Worm (Caenorhabditis elegans): ENCODE data around the gene C45B2.1.

Gene C45B2.1

DNA sequence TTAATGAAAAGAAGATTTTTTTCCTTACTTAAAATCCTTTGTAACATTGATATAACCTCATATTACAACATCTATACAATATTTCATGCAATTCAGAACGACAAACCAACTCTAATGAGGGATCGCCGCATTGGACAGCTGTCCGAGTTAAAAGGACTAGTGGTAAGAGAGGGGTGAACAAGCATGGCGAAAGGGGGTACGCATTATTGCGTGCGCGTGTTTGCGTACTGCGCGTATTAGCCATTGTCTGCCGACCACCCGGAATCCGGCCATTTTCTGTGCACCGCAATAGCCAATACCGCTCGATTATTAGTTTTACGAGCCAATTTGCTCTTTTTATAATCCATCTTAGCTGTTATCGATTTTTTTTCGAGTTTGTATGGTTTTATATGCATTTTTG is 11.6 kb downstream of the C45B2.1 start, which contains the start of gene C15H9.4:
Gene C15H9.4 (plus strand): TSS at position 93 of the 400 bp plus-strand sequence.
- TF ChIP-seq ZK546.5 (tag; optimal IDR thresholded peaks at IDR 0.05): no peak
- no peak for TF ChIP-seq aly-2 (tag; optimal IDR thresholded peaks at IDR 0.05)
- no peak for TF ChIP-seq ama-1 (optimal IDR thresholded peaks at IDR 0.05)
- no peak for TF ChIP-seq peb-1 (tag; optimal IDR thresholded peaks at IDR 0.05)
- TF ChIP-seq nhr-6 (tag; optimal IDR thresholded peaks at IDR 0.05): no peak
- TF ChIP-seq nhr-25 (tag; optimal IDR thresholded peaks at IDR 0.05): no peak
- TF ChIP-seq nhr-77 (tag; optimal IDR thresholded peaks at IDR 0.05): no peak
- TF ChIP-seq mbf-1 (tag; optimal IDR thresholded peaks at IDR 0.05): no peak
- TF ChIP-seq nhr-237 (tag; optimal IDR thresholded peaks at IDR 0.05): no peak
- peak in 1 of 2 experiments; percentile 16 for TF ChIP-seq mdl-1 (tag; optimal IDR thresholded peaks at IDR 0.05)
- no peak for TF ChIP-seq R02D3.7 (tag; optimal IDR thresholded peaks at IDR 0.05)
- no peak for TF ChIP-seq elt-1 (tag; optimal IDR thresholded peaks at IDR 0.05)
- no peak for TF ChIP-seq dmd-4 (tag; optimal IDR thresholded peaks at IDR 0.05)
- no peak for TF ChIP-seq nhr-12 (tag; optimal IDR thresholded peaks at IDR 0.05)
- TF ChIP-seq C34F6.9 (tag; optimal IDR thresholded peaks at IDR 0.05): peak; percentile 56
- peak; percentile 1 for TF ChIP-seq lin-11 (tag; optimal IDR thresholded peaks at IDR 0.05)
- TF ChIP-seq sma-3 (GFP tag; optimal IDR thresholded peaks at IDR 0.05): peak; percentile 3
- TF ChIP-seq blmp-1 (tag; optimal IDR thresholded peaks at IDR 0.05; ENCODE audit: insufficient read depth): no peak
- TF ChIP-seq ztf-4 (tag; optimal IDR thresholded peaks at IDR 0.05): no peak
- TF ChIP-seq elt-3 (tag; optimal IDR thresholded peaks at IDR 0.05): no peak
- no peak for TF ChIP-seq ceh-16 (tag; optimal IDR thresholded peaks at IDR 0.05)
- TF ChIP-seq nhr-10 (tag; optimal IDR thresholded peaks at IDR 0.05): no peak
- TF ChIP-seq sma-9 (GFP tag; optimal IDR thresholded peaks at IDR 0.05): peak; percentile 45
- TF ChIP-seq sma-9 (tag; optimal IDR thresholded peaks at IDR 0.05): no peak
- no peak for TF ChIP-seq fos-1 (tag; optimal IDR thresholded peaks at IDR 0.05)
- TF ChIP-seq unc-39 (tag; optimal IDR thresholded peaks at IDR 0.05): no peak
- TF ChIP-seq skn-1 (tag; optimal IDR thresholded peaks at IDR 0.05): no peak
- no peak for TF ChIP-seq nhr-23 (tag; optimal IDR thresholded peaks at IDR 0.05)
- TF ChIP-seq gmeb-1 (tag; optimal IDR thresholded peaks at IDR 0.05): no peak
- TF ChIP-seq snpc-4 (tag; optimal IDR thresholded peaks at IDR 0.05): no peak
- TF ChIP-seq zag-1 (tag; optimal IDR thresholded peaks at IDR 0.05): no peak
- peak; percentile 3 for TF ChIP-seq mab-5 (tag; optimal IDR thresholded peaks at IDR 0.05)
- TF ChIP-seq ztf-1 (GFP tag; conservative IDR thresholded peaks at IDR 0.05): no peak
- peak; percentile 60 for TF ChIP-seq unc-55 (GFP tag; optimal IDR thresholded peaks at IDR 0.05)
- no peak for TF ChIP-seq lin-39 (tag; optimal IDR thresholded peaks at IDR 0.05)
- no peak for TF ChIP-seq ceh-82 (tag; optimal IDR thresholded peaks at IDR 0.05)
- no peak for TF ChIP-seq sem-4 (tag; optimal IDR thresholded peaks at IDR 0.05)
- no peak for TF ChIP-seq unc-62 (GFP tag; optimal IDR thresholded peaks at IDR 0.05)
- peak; percentile 27 for TF ChIP-seq lin-13 (GFP tag; optimal IDR thresholded peaks at IDR 0.05)
- peak in 1 of 2 experiments; percentile 31 for TF ChIP-seq lsy-2 (tag; optimal IDR thresholded peaks at IDR 0.05)
- no peak for TF ChIP-seq crh-2 (tag; optimal IDR thresholded peaks at IDR 0.05)
- TF ChIP-seq Y55F3AM.14 (GFP tag; optimal IDR thresholded peaks at IDR 0.05): no peak
- peak; percentile 19 for TF ChIP-seq nhr-129 (tag; optimal IDR thresholded peaks at IDR 0.05)
- no peak for TF ChIP-seq alr-1 (tag; optimal IDR thresholded peaks at IDR 0.05)
- no peak for TF ChIP-seq ztf-11 (tag; optimal IDR thresholded peaks at IDR 0.05)
- peak; percentile 64 for TF ChIP-seq F13H6.1 (tag; optimal IDR thresholded peaks at IDR 0.05)
- no peak for TF ChIP-seq nhr-21 (tag; optimal IDR thresholded peaks at IDR 0.05)
- no peak for TF ChIP-seq nhr-11 (tag; optimal IDR thresholded peaks at IDR 0.05)
- TF ChIP-seq egl-27 (tag; optimal IDR thresholded peaks at IDR 0.05): peak; percentile 10
